Worm (Caenorhabditis elegans) whole organism, L1 larva: ENCODE data around the gene etc-1.
A peak's percentile ranks its signal among the peaks of the same experiment; 100 is the strongest.

Source experiments
- C34B4.2 ChIP-seq: sonication (generic microtip); optimal IDR thresholded peaks from 2 replicates; lab custom pipeline; 2017; ENCODE audit warnings: mild to moderate bottlenecking, missing genetic modification characterization, missing compliant biosample characterization
- ama-1 ChIP-seq: fragments of 150-350 bp; optimal IDR thresholded peaks from 2 replicates; lab custom pipeline; 2014
- blmp-1 ChIP-seq: fragments of 150-350 bp; optimal IDR thresholded peaks from 2 replicates; lab custom pipeline; 2014; ENCODE audit warnings: missing biosample characterization, missing genetic modification characterization
- dpl-1 ChIP-seq, 3 experiments: fragments of 150-350 bp in 2 of 3; sonication (generic microtip) in 1 of 3; optimal IDR thresholded peaks; 2 replicates each; lab custom pipeline; 2014 to 2017; ENCODE audit warnings: missing biosample characterization in 3 of 3, missing genetic modification characterization in 3 of 3, missing genetic modification reagents in 3 of 3
- dsc-1 ChIP-seq: sonication (generic microtip); optimal IDR thresholded peaks from 2 replicates; lab custom pipeline; 2016; ENCODE audit warnings: mild to moderate bottlenecking, missing genetic modification characterization, missing compliant biosample characterization
- efl-1 ChIP-seq, 4 experiments: fragments of 150-350 bp; optimal IDR thresholded peaks in 3 of 4; peaks in 1 of 4; 1 replicate in 1 of 4; 2 replicates in 3 of 4; lab custom pipeline; 2014; ENCODE audit warnings: missing biosample characterization in 2 of 4, missing genetic modification characterization in 2 of 4, missing genetic modification reagents in 2 of 4
- elt-2 ChIP-seq: sonication (generic microtip); optimal IDR thresholded peaks from 2 replicates; lab custom pipeline; 2016; ENCODE audit warnings: missing genetic modification characterization, mild to moderate bottlenecking, inconsistent platforms, missing compliant biosample characterization, missing genetic modification reagents
- elt-3 ChIP-seq, 6 experiments: fragments of 150-350 bp in 1 of 6; sonication (generic microtip); optimal IDR thresholded peaks; 2 replicates each; lab custom pipeline; 2017 to 2018; ENCODE audit warnings: missing biosample characterization in 6 of 6, missing genetic modification characterization in 6 of 6, inconsistent platforms in 1 of 6
- ets-5 ChIP-seq: fragments of 200-800 bp; sonication (Bioruptor generic); IDR thresholded peaks from 2 replicates; pipeline ENCODE4 v1.3.6; 2022; ENCODE audit warnings: missing genetic modification characterization, missing compliant biosample characterization
- lin-14 ChIP-seq: fragments of 200-800 bp; sonication (Bioruptor generic); optimal IDR thresholded peaks from 2 replicates; lab custom pipeline; 2018; ENCODE audit warnings: mild to moderate bottlenecking, missing genetic modification characterization, moderate library complexity, missing compliant biosample characterization
- nhr-20 ChIP-seq: sonication (generic microtip); optimal IDR thresholded peaks from 2 replicates; lab custom pipeline; 2016; ENCODE audit warnings: mild to moderate bottlenecking, missing genetic modification characterization, missing compliant biosample characterization
- nhr-76 ChIP-seq: sonication (generic microtip); optimal IDR thresholded peaks from 2 replicates; lab custom pipeline; 2017; ENCODE audit warnings: missing biosample characterization, missing genetic modification characterization
- nhr-84 ChIP-seq: sonication (generic microtip); optimal IDR thresholded peaks from 2 replicates; lab custom pipeline; 2017; ENCODE audit warnings: missing biosample characterization, missing genetic modification characterization
- rnt-1 ChIP-seq: sonication (generic microtip); optimal IDR thresholded peaks from 2 replicates; lab custom pipeline; 2016; ENCODE audit warnings: mild to moderate bottlenecking, missing genetic modification characterization, moderate library complexity, missing compliant biosample characterization
- swsn-7 ChIP-seq: sonication (generic microtip); optimal IDR thresholded peaks from 2 replicates; lab custom pipeline; 2016; ENCODE audit warnings: missing genetic modification characterization, missing compliant biosample characterization
- xbp-1 ChIP-seq: sonication (generic microtip); optimal IDR thresholded peaks from 2 replicates; lab custom pipeline; 2016; ENCODE audit warnings: missing genetic modification characterization, missing compliant biosample characterization
- ztf-4 ChIP-seq: fragments of 150-350 bp; optimal IDR thresholded peaks from 2 replicates; lab custom pipeline; 2014; ENCODE audit warnings: missing biosample characterization, missing genetic modification characterization

etc-1 gene

ce11 chrII:8716231-8716878 lies 51.7 kb downstream of the etc-1 start, which contains the start of the genes cyn-11 and T01B7.5 (continued):
- TF ChIP-seq dpl-1 (GFP tag; optimal IDR thresholded peaks at IDR 0.05; lab: Kevin White, UChicago) (peak; percentile 2 to 54 (median 7)), rnt-1 (tag; lab: Kevin White, UChicago) (no peak), swsn-7 (tag; lab: Kevin White, UChicago) (peak; percentile 12), efl-1 (optimal IDR thresholded peaks at IDR 0.05; lab: Kevin White, UChicago) (peak; percentile 32 to 36), efl-1 (GFP tag; optimal IDR thresholded peaks at IDR 0.05 in 1 of 2; lab: Kevin White, UChicago) (peak; percentile 25 to 86), xbp-1 (tag; lab: Kevin White, UChicago) (peak; percentile 12), C34B4.2 (tag; lab: Kevin White, UChicago) (no peak), ets-5 (GFP tag; lab: Robert Waterston, UW) (no peak), dsc-1 (tag; lab: Kevin White, UChicago) (no peak), elt-2 (tag; lab: Kevin White, UChicago) (no peak), nhr-84 (no peak), blmp-1 (tag; lab: Kevin White, UChicago) (peak; percentile 52), nhr-20 (tag; lab: Kevin White, UChicago) (peak; percentile 33), ama-1 (lab: Kevin White, UChicago) (no peak)

DNA sequence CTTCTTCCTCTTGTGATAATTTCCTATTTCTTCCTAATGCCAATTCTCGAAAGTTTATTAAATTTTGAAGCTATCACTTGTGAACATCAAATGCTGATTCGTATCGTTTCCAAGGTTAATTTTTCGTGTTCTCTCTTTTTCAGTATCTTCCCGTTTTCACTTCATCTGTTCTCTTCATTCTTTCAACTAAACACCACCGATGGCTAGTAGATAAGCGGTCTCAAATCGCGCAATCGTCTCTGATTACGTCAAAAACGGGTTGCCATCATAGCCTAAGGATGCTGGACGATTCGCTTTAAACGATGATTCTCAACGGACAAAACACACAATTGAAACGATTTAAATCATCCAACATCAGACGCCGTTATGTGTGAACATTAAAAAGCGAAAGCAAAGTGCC lies 52.9 kb downstream of the etc-1 start:
- TF ChIP-seq ztf-4 (tag; lab: Kevin White, UChicago) (peak; percentile 20), nhr-76 (tag; lab: Kevin White, UChicago) (no peak), elt-3 (tag; optimal IDR thresholded peaks at IDR 0.05; lab: Kevin White, UChicago) (peak in 1 of 6 experiments; percentile 19), lin-14 (GFP tag; lab: Kevin White, UChicago) (peak; percentile 53), blmp-1 (tag; lab: Kevin White, UChicago) (peak; percentile 82)
